Worm (Caenorhabditis elegans) whole organism, L4/young adult: ENCODE data around the gene vps-32.1.

Experiments
- W03F9.2 ChIP-seq: fragments of 150-350 bp; optimal IDR thresholded peaks from 2 replicates; lab custom pipeline; 2014; ENCODE audit warnings: missing biosample characterization, missing genetic modification characterization
- dao-5 ChIP-seq: sonication (generic microtip); optimal IDR thresholded peaks from 2 replicates; lab custom pipeline; 2016; ENCODE audit warnings: missing genotype, missing genetic modification characterization, moderate library complexity, missing compliant biosample characterization
- him-1 ChIP-seq: sonication (generic microtip); optimal IDR thresholded peaks from 2 replicates; lab custom pipeline; 2016; ENCODE audit warnings: missing genotype, missing genetic modification reagents, missing genetic modification characterization, missing compliant biosample characterization

Gene vps-32.1

ce11 chrII:6582758-6583157 lies 6.8 kb upstream of the vps-32.1 start, which contains the start of gene C56C10.4:
Gene C56C10.4 (plus strand): TSS chrII:6583058.
- TF ChIP-seq W03F9.2 (no peak), him-1 (tag; lab: Kevin White, UChicago) (no peak), dao-5 (tag; lab: Kevin White, UChicago) (no peak)

ce11 chrII:6587264-6587870 lies 2.1 kb upstream of the vps-32.1 start, which contains the start of gene C56C10.7:
Gene C56C10.7 (minus strand): TSS chrII:6587575.
- no peak for TF ChIP-seq him-1 (tag; lab: Kevin White, UChicago)
- no peak for TF ChIP-seq dao-5 (tag; lab: Kevin White, UChicago)
- no peak for TF ChIP-seq W03F9.2

ce11 chrII:6588605-6589292 lies 759 bp upstream of the vps-32.1 start, which contains the start of gene icd-1:
Gene icd-1 (minus strand): TSS chrII:6588655.
- TF ChIP-seq dao-5 (tag; lab: Kevin White, UChicago), result no peak
- peak; percentile 95 for TF ChIP-seq W03F9.2
- TF ChIP-seq him-1 (tag; lab: Kevin White, UChicago), result peak; percentile 78

ce11 chrII:6591000-6591399 lies 1.5 kb downstream of the vps-32.1 start:
- no peak for TF ChIP-seq dao-5 (tag; lab: Kevin White, UChicago)
- no peak for TF ChIP-seq him-1 (tag; lab: Kevin White, UChicago)
- TF ChIP-seq W03F9.2, result no peak

- TF ChIP-seq W03F9.2 (no peak), dao-5 (tag; lab: Kevin White, UChicago) (no peak), him-1 (tag; lab: Kevin White, UChicago) (no peak)
These were observed 2.7 kb downstream of the vps-32.1 start, which contains the start of gene C56C10.9 for ce11 chrII:6592251-6592650. Gene C56C10.9 (minus strand): TSS chrII:6592351.

- TF ChIP-seq him-1 (tag; lab: Kevin White, UChicago) (no peak), dao-5 (tag; lab: Kevin White, UChicago) (no peak), W03F9.2 (no peak)
These were observed 4.6 kb downstream of the vps-32.1 start, which contains the start of gene aipr-1 for ce11 chrII:6594151-6594550. Gene aipr-1 (minus strand): TSS chrII:6594251.

ce11 chrII:6597507-6597906 lies 8.0 kb downstream of the vps-32.1 start:
- TF ChIP-seq dao-5 (tag; lab: Kevin White, UChicago) (no peak), him-1 (tag; lab: Kevin White, UChicago) (no peak), W03F9.2 (no peak)

- TF ChIP-seq him-1 (tag; lab: Kevin White, UChicago) (no peak), W03F9.2 (no peak), dao-5 (tag; lab: Kevin White, UChicago) (no peak)
These were observed 8.5 kb downstream of the vps-32.1 start, which contains the start of gene dnj-8 for ce11 chrII:6598050-6598449. Gene dnj-8 (minus strand): TSS chrII:6598080.

- TF ChIP-seq him-1 (tag; lab: Kevin White, UChicago), result no peak
- TF ChIP-seq dao-5 (tag; lab: Kevin White, UChicago), result no peak
- no peak for TF ChIP-seq W03F9.2
These were observed 11.5 kb downstream of the vps-32.1 start, which contains the start of gene vps-33.2 for ce11 chrII:6600973-6601372. Gene vps-33.2 (plus strand): TSS chrII:6601216.

- no peak for TF ChIP-seq W03F9.2
- no peak for TF ChIP-seq him-1 (tag; lab: Kevin White, UChicago)
These were observed 19.1 kb downstream of the vps-32.1 start for ce11 chrII:6608626-6609025.

ce11 chrII:6609315-6609842 lies 19.9 kb downstream of the vps-32.1 start, which contains the start of gene epg-5:
Gene epg-5 (minus strand): TSS chrII:6609365.
- TF ChIP-seq W03F9.2 (no peak), him-1 (tag; lab: Kevin White, UChicago) (no peak), dao-5 (tag; lab: Kevin White, UChicago) (no peak)

- TF ChIP-seq dao-5 (tag; lab: Kevin White, UChicago) (no peak), him-1 (tag; lab: Kevin White, UChicago) (no peak), W03F9.2 (no peak)
These were observed 20.8 kb downstream of the vps-32.1 start for ce11 chrII:6610262-6610661.

- TF ChIP-seq him-1 (tag; lab: Kevin White, UChicago) (no peak), W03F9.2 (no peak), dao-5 (tag; lab: Kevin White, UChicago) (no peak)
These were observed 23.0 kb downstream of the vps-32.1 start for ce11 chrII:6612544-6612943.

ce11 chrII:6614500-6614899 lies 25.0 kb downstream of the vps-32.1 start:
- TF ChIP-seq W03F9.2, result no peak
- TF ChIP-seq him-1 (tag; lab: Kevin White, UChicago), result no peak
- TF ChIP-seq dao-5 (tag; lab: Kevin White, UChicago), result no peak
